Worm (Caenorhabditis elegans) whole organism, L4 larva: ENCODE measurements around the gene R07B7.10.

Experiments used
- F10B5.3 ChIP-seq: sonication (generic microtip); optimal IDR thresholded peaks from 2 replicates; lab custom pipeline; 2016; ENCODE audit warnings: mild to moderate bottlenecking, missing genetic modification characterization, missing compliant biosample characterization
- F44E2.7 ChIP-seq: fragments of 200-800 bp; sonication (Bioruptor generic); IDR thresholded peaks from 2 replicates; pipeline ENCODE4 v2.1.2; 2022; ENCODE audit warnings: missing genetic modification characterization, missing compliant biosample characterization
- T20F7.1 ChIP-seq: fragments of 200-800 bp; sonication (Bioruptor generic); optimal IDR thresholded peaks from 2 replicates; lab custom pipeline; 2018; ENCODE audit warnings: mild to moderate bottlenecking, missing genetic modification characterization, missing compliant biosample characterization
- Y105C5A.15 ChIP-seq: fragments of 200-800 bp; sonication (Bioruptor generic); IDR thresholded peaks from 2 replicates; pipeline ENCODE4 v1.3.6; 2022; ENCODE audit warnings: missing genetic modification characterization, missing compliant biosample characterization
- ZK337.2 ChIP-seq: fragments of 200-800 bp; sonication (Bioruptor generic); IDR thresholded peaks from 2 replicates; pipeline ENCODE4 v1.3.6; 2022; ENCODE audit warnings: missing genetic modification reagents, missing genetic modification characterization, missing compliant biosample characterization
- aha-1 ChIP-seq: fragments of 150-350 bp; peaks from one replicate; lab custom pipeline; 2014; ENCODE audit warnings: missing biosample characterization, missing genetic modification characterization
- aly-2 ChIP-seq: sonication (generic microtip); optimal IDR thresholded peaks from 2 replicates; lab custom pipeline; 2018; ENCODE audit warnings: missing biosample characterization, missing genetic modification characterization
- arid-1 ChIP-seq: fragments of 200-800 bp; sonication (Bioruptor generic); conservative IDR thresholded peaks from 2 replicates; pipeline ENCODE4 v1.3.6; 2022; ENCODE audit warnings: missing genetic modification reagents, missing genetic modification characterization, missing compliant biosample characterization
- ceh-32 ChIP-seq: sonication (generic microtip); optimal IDR thresholded peaks from 2 replicates; lab custom pipeline; 2016; ENCODE audit warnings: mild to moderate bottlenecking, missing genetic modification characterization, missing compliant biosample characterization; ENCODE audit not compliant: poor library complexity
- ceh-62 ChIP-seq: sonication (generic microtip); optimal IDR thresholded peaks from 2 replicates; lab custom pipeline; 2017; ENCODE audit warnings: missing biosample characterization, missing genetic modification characterization
- ces-1 ChIP-seq: fragments of 150-350 bp; sonication (generic microtip); optimal IDR thresholded peaks from 4 replicates; lab custom pipeline; 2014; ENCODE audit warnings: missing biosample characterization, missing genetic modification reagents, missing genetic modification characterization
- ctbp-1 ChIP-seq: fragments of 200-800 bp; sonication (Bioruptor generic); IDR thresholded peaks from 2 replicates; pipeline ENCODE4 v1.3.6; 2022; ENCODE audit warnings: missing genetic modification reagents, missing genetic modification characterization, missing compliant biosample characterization
- daf-16 ChIP-seq, 3 experiments: sonication (generic microtip); optimal IDR thresholded peaks; 2 replicates each; lab custom pipeline; 2016 to 2017; ENCODE audit warnings: missing genetic modification characterization in 3 of 3, missing genetic modification reagents in 3 of 3, mild to moderate bottlenecking in 2 of 3, missing compliant biosample characterization in 2 of 3, missing biosample characterization in 1 of 3, moderate library complexity in 1 of 3
- daf-19 ChIP-seq: fragments of 200-800 bp; sonication (Bioruptor generic); conservative IDR thresholded peaks from 2 replicates; pipeline ENCODE4 v1.3.6; 2022; ENCODE audit warnings: missing genetic modification characterization, missing compliant biosample characterization
- dmd-6 ChIP-seq: fragments of 200-800 bp; sonication (Bioruptor generic); IDR thresholded peaks from 2 replicates; pipeline ENCODE4 v1.3.6; 2022; ENCODE audit warnings: missing genetic modification reagents, missing genetic modification characterization, missing compliant biosample characterization
- dpl-1 ChIP-seq: fragments of 150-350 bp; optimal IDR thresholded peaks from 2 replicates; lab custom pipeline; 2014; ENCODE audit warnings: missing biosample characterization, missing genetic modification reagents, missing genetic modification characterization
- duxl-1 ChIP-seq: sonication (generic microtip); optimal IDR thresholded peaks from 2 replicates; lab custom pipeline; 2016; ENCODE audit warnings: mild to moderate bottlenecking, missing genetic modification characterization, moderate library complexity, missing compliant biosample characterization; ENCODE audit not compliant: poor library complexity
- fos-1 ChIP-seq: fragments of 150-350 bp; optimal IDR thresholded peaks from 2 replicates; lab custom pipeline; 2014; ENCODE audit warnings: missing biosample characterization, missing genetic modification characterization
- hif-1 ChIP-seq, 2 experiments: sonication (generic microtip); optimal IDR thresholded peaks; 2 replicates each; lab custom pipeline; 2016 to 2017; ENCODE audit warnings: missing compliant biosample characterization in 2 of 2, missing genetic modification characterization in 2 of 2, missing genetic modification reagents in 2 of 2, missing genotype in 2 of 2, mild to moderate bottlenecking in 1 of 2
- hlh-30 ChIP-seq: sonication (generic microtip); optimal IDR thresholded peaks from 2 replicates; lab custom pipeline; 2017; ENCODE audit warnings: antibody characterized with exemption, mild to moderate bottlenecking, missing genetic modification characterization, missing compliant biosample characterization; ENCODE audit not compliant: insufficient read depth
- lin-38 ChIP-seq: fragments of 200-800 bp; sonication (Bioruptor generic); IDR thresholded peaks from 2 replicates; pipeline ENCODE4 v1.3.6; 2022; ENCODE audit warnings: missing genetic modification reagents, missing genetic modification characterization, missing compliant biosample characterization
- lir-3 ChIP-seq: sonication (generic microtip); optimal IDR thresholded peaks from 2 replicates; lab custom pipeline; 2016; ENCODE audit warnings: mild to moderate bottlenecking, missing genetic modification characterization, missing compliant biosample characterization
- mes-2 ChIP-seq: sonication (generic microtip); optimal IDR thresholded peaks from 2 replicates; lab custom pipeline; 2016; ENCODE audit warnings: missing genotype, mild to moderate bottlenecking, missing genetic modification characterization, missing compliant biosample characterization; ENCODE audit not compliant: poor library complexity, severe bottlenecking
- mxl-2 ChIP-seq: fragments of 200-800 bp; sonication (Bioruptor generic); conservative IDR thresholded peaks from 2 replicates; pipeline ENCODE4 v1.3.6; 2022; ENCODE audit warnings: missing genetic modification reagents, missing genetic modification characterization, missing compliant biosample characterization
- nhr-11 ChIP-seq: fragments of 150-350 bp; optimal IDR thresholded peaks from 2 replicates; lab custom pipeline; 2014; ENCODE audit warnings: missing biosample characterization, missing genetic modification characterization
- nhr-237 ChIP-seq: sonication (generic microtip); optimal IDR thresholded peaks from 2 replicates; lab custom pipeline; 2017; ENCODE audit warnings: missing biosample characterization, missing genetic modification characterization
- nhr-28 ChIP-seq: fragments of 150-350 bp; optimal IDR thresholded peaks from 2 replicates; lab custom pipeline; 2014; ENCODE audit warnings: missing biosample characterization, missing genetic modification characterization
- nhr-6 ChIP-seq: fragments of 150-350 bp; optimal IDR thresholded peaks from 2 replicates; lab custom pipeline; 2014; ENCODE audit warnings: missing biosample characterization, missing genetic modification characterization
- rbr-2 ChIP-seq: sonication (generic microtip); optimal IDR thresholded peaks from 2 replicates; lab custom pipeline; 2016; ENCODE audit warnings: missing genotype, missing genetic modification characterization, missing compliant biosample characterization
- tag-97 ChIP-seq: fragments of 200-800 bp; sonication (Bioruptor generic); IDR thresholded peaks from 2 replicates; pipeline ENCODE4 v1.3.6; 2022; ENCODE audit warnings: missing genetic modification characterization, missing compliant biosample characterization
- unc-62 ChIP-seq, 3 experiments: fragments of 150-350 bp in 1 of 3; sonication (generic microtip); optimal IDR thresholded peaks in 2 of 3; peaks in 1 of 3; 1 replicate in 1 of 3; 2 replicates in 2 of 3; lab custom pipeline; 2014 to 2017; ENCODE audit warnings: missing biosample characterization in 3 of 3, missing genetic modification characterization in 3 of 3, missing genetic modification reagents in 3 of 3, missing genotype in 1 of 3
- zfp-3 ChIP-seq: fragments of 200-800 bp; sonication (Bioruptor generic); conservative IDR thresholded peaks from 2 replicates; pipeline ENCODE4 v1.3.6; 2022; ENCODE audit warnings: missing genetic modification reagents, missing genetic modification characterization, missing compliant biosample characterization
- ztf-11 ChIP-seq: fragments of 150-350 bp; optimal IDR thresholded peaks from 2 replicates; lab custom pipeline; 2014; ENCODE audit warnings: missing biosample characterization, missing genetic modification characterization

R07B7.10 gene

DNA sequence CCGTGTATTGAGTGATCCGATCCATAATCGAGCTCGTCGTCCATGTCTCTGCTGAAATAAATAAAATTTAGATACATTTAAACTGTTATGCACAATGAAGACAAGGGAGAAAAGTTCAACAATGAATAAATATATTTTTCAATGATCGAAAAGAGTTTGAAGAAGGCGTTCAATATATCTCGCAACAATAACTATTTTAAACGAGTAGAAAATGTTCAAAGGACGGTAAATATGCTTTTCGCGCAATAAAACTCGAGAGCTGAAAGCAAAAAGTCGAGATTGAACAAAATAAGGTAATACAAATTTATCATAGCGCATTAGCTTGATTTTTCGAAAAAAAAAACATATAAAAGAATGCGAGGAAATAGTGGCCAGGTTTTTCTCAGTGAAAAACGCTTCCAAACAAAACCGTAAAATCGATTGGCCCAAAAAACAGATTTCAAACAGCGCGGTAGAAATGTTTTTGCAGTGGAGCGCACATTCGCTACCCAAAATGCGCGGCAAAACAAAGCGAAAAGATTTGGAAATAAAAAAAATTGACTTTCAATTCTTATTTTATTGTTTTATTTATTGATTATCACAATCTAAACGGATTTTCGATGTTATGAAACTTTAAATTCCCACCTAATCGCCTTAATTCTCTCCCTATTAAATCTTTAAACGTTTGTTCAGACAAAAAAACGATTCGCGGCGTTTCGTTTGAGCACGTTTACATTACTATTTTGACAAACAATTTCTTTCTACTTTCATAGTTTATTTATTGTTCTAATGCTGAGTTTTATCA is 42.0 kb upstream of the R07B7.10 start, which contains the start of the genes kup-1 and F10C2.4:
Gene kup-1, minus strand, starts transcription at position 51 of the 784 bp plus-strand sequence.
Gene F10C2.4, plus strand, starts transcription at position 734 of the 784 bp plus-strand sequence.
- TF ChIP-seq nhr-237 (tag; lab: Kevin White, UChicago) = no peak
- TF ChIP-seq lin-38 (GFP tag; lab: Robert Waterston, UW) = peak; percentile 88
- TF ChIP-seq F10B5.3 (tag; lab: Kevin White, UChicago) = no peak
- TF ChIP-seq daf-16 (GFP tag; optimal IDR thresholded peaks at IDR 0.05; lab: Kevin White, UChicago) = no peak
- peak; percentile 17 for TF ChIP-seq daf-16 (tag; optimal IDR thresholded peaks at IDR 0.05; lab: Kevin White, UChicago)
- no peak for TF ChIP-seq ceh-62 (tag; lab: Kevin White, UChicago)
- TF ChIP-seq nhr-11 = peak; percentile 16
- peak; percentile 60 for TF ChIP-seq T20F7.1
- TF ChIP-seq rbr-2 (tag; lab: Kevin White, UChicago) = peak; percentile 28
- TF ChIP-seq nhr-28 (tag; lab: Kevin White, UChicago) = peak; percentile 23
- no peak for TF ChIP-seq aly-2 (tag; lab: Kevin White, UChicago)
- TF ChIP-seq duxl-1 = no peak
- TF ChIP-seq nhr-6 (tag; lab: Kevin White, UChicago) = peak; percentile 88
- no peak for TF ChIP-seq ZK337.2 (GFP tag; lab: Robert Waterston, UW)
- TF ChIP-seq aha-1 = peak; percentile 78
- TF ChIP-seq dpl-1 = peak; percentile 91
- TF ChIP-seq mes-2 = peak; percentile 51
- no peak for TF ChIP-seq ctbp-1
- no peak for TF ChIP-seq ces-1 (GFP tag; lab: Kevin White, UChicago)
- no peak for TF ChIP-seq ceh-32
- no peak for TF ChIP-seq dmd-6
- no peak for TF ChIP-seq F44E2.7
- TF ChIP-seq Y105C5A.15 (GFP tag; lab: Robert Waterston, UW) = no peak

DNA sequence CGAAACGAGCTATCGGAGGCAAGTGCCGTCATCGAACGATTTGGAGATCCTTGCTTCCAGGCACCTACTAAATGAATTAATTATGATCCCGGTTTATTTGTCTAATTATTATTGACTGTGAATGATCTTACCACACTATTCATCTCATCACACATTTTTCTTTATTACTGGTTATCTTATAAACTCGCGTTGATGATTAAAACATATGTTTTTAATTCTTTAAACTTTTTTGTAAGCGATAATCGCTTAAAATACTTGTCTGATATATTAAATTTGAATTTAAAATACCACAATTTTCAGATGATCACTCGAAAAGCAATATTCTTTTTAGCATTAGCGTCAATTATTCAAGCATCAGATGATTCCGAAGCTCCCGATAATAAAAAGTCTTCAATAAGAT is 37.9 kb upstream of the R07B7.10 start, which contains the start of gene F10C2.5:
Gene F10C2.5, plus strand, starts transcription at position 301 of the 400 bp plus-strand sequence.
- no peak for TF ChIP-seq hlh-30 (tag; lab: Kevin White, UChicago)
- TF ChIP-seq daf-19 (GFP tag; lab: Robert Waterston, UW) = no peak
- TF ChIP-seq mxl-2 (GFP tag; lab: Robert Waterston, UW) = no peak

DNA sequence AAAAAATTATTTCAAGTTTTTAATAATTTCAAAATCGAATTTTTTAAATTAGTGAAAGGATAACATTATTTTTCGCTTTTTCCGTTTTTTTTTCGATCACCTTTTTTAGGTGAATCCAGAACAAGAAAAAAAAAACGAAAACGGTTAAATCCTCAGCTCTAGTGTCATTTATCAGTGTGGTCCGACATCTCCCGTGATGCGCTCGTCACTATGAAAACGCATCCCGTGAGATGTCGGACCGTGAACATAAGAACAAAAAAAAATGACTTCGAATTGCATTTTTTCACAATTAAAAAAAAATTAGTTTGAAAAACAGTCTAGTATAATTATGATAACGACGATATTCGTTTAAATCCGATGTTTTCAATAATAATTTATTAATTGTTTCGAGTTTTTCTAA is 35.3 kb upstream of the R07B7.10 start:
- TF ChIP-seq hif-1 (tag; optimal IDR thresholded peaks at IDR 0.05; lab: Kevin White, UChicago) = no peak
- TF ChIP-seq tag-97 (GFP tag; lab: Robert Waterston, UW) = no peak
- TF ChIP-seq lir-3 (tag; lab: Kevin White, UChicago) = no peak
- TF ChIP-seq zfp-3 (GFP tag; lab: Robert Waterston, UW) = no peak
- no peak for TF ChIP-seq ceh-62 (tag; lab: Kevin White, UChicago)
- TF ChIP-seq fos-1 (tag; lab: Kevin White, UChicago) = no peak
- no peak for TF ChIP-seq duxl-1
- TF ChIP-seq arid-1 = no peak
- TF ChIP-seq, all 104 proteins: peak for 0

DNA sequence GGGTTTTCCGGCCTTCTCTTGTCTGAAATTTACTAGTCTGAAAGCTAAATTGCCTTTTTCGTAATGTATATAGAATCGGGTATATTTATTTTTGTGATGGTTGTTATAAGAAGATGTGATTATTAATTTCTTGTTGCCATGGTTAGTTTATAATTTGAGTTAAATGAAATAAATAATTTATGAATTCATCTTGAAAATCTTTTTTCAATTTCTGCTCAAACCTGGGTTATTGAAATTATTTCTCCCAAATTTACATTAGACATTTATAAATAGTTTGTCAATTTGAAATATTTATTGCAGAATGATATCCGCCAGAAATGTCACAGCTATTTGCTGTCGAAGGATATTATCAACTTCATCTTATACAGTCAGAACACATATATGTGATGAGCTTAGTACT is 34.6 kb upstream of the R07B7.10 start, which contains the start of gene dars-2:
Gene dars-2, plus strand, starts transcription at position 301 of the 400 bp plus-strand sequence.
- TF ChIP-seq unc-62 (GFP tag; optimal IDR thresholded peaks at IDR 0.05 in 1 of 2; lab: Kevin White, UChicago) (peak in 1 of 2 experiments; percentile 37), unc-62 (tag; optimal IDR thresholded peaks at IDR 0.05; lab: Kevin White, UChicago) (no peak), ztf-11 (tag; lab: Kevin White, UChicago) (no peak)
